Fruit fly (Drosophila melanogaster) whole organism, prepupa: ENCODE data around the gene CG10481.

Experiments
- Blimp-1 ChIP-seq: fragments of 200-800 bp; sonication (Bioruptor generic); optimal IDR thresholded peaks from 3 replicates; lab custom pipeline; 2017; ENCODE audit warnings: missing biosample characterization, missing genetic modification characterization, mild to moderate bottlenecking, moderate library complexity, missing genetic modification reagents
- CG32006 ChIP-seq: fragments of 200-800 bp; sonication (Bioruptor generic); optimal IDR thresholded peaks from 3 replicates; lab custom pipeline; 2017; ENCODE audit warnings: missing biosample characterization, mild to moderate bottlenecking, missing genetic modification characterization
- CG6792 ChIP-seq: fragments of 200-800 bp; sonication (Bioruptor generic); optimal IDR thresholded peaks from 3 replicates; lab custom pipeline; 2016; ENCODE audit warnings: missing biosample characterization, missing genetic modification characterization
- CG6854 ChIP-seq: fragments of 200-800 bp; sonication (Bioruptor generic); optimal IDR thresholded peaks from 2 replicates; lab custom pipeline; 2017; ENCODE audit warnings: missing biosample characterization, mild to moderate bottlenecking, missing genetic modification characterization
- CG8632 ChIP-seq: fragments of 200-800 bp; sonication (Bioruptor generic); optimal IDR thresholded peaks from 3 replicates; lab custom pipeline; 2016; ENCODE audit warnings: missing biosample characterization, missing genetic modification characterization
- CG9139 ChIP-seq: fragments of 200-800 bp; sonication (Bioruptor generic); optimal IDR thresholded peaks from 3 replicates; lab custom pipeline; 2017; ENCODE audit warnings: missing biosample characterization, mild to moderate bottlenecking, missing genetic modification characterization
- Eip75B ChIP-seq: fragments of 200-800 bp; sonication (Bioruptor generic); optimal IDR thresholded peaks from 3 replicates; lab custom pipeline; 2016; ENCODE audit warnings: missing biosample characterization, missing genetic modification characterization
- Ets21C ChIP-seq: fragments of 200-800 bp; sonication (Bioruptor generic); optimal IDR thresholded peaks from 3 replicates; lab custom pipeline; 2016; ENCODE audit warnings: missing biosample characterization, missing genetic modification characterization
- Hr39 ChIP-seq: fragments of 200-800 bp; sonication (Bioruptor generic); optimal IDR thresholded peaks from 2 replicates; lab custom pipeline; 2016; ENCODE audit warnings: missing biosample characterization, missing genetic modification characterization
- spab ChIP-seq: fragments of 200-800 bp; sonication (Bioruptor generic); optimal IDR thresholded peaks from 2 replicates; lab custom pipeline; 2017; ENCODE audit warnings: missing biosample characterization, mild to moderate bottlenecking, missing genetic modification characterization, missing genetic modification reagents

DNA sequence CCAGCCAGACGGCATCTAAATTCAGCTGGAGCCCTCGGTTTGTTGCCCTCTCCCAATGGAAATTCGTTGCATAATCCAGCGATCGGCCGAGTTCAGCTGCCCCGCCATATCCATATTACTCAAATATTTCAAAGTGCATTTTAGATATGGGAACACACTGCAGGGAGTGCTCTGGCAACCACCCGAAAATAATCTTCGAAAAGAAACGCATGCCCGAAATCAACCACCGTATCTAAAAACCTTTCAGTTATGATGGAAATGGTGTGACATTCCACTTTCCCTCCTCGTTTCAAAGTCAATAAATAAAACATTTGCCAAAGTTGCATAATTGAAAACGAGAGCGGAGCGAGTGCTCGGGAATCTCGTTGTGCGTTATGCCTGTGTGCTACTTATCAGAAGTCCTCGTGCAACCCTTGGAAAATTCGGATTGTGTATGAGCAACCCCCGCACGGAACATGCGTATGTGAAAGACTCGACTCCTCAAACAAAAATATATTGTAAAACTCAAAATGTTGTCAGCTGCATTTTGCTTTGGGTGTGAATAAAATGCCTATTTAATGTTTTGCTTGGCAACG is 10.4 kb upstream of the CG10481 start:
- no peak for TF ChIP-seq Eip75B (GFP tag; lab: Kevin White, UChicago)
- TF ChIP-seq Blimp-1 (GFP tag; lab: Kevin White, UChicago): no peak
- TF ChIP-seq CG6854: no peak
- TF ChIP-seq CG9139 (GFP tag; lab: Kevin White, UChicago): no peak
- no peak for TF ChIP-seq CG6792 (GFP tag; lab: Kevin White, UChicago)
- TF ChIP-seq spab (GFP tag; lab: Kevin White, UChicago): no peak
- no peak for TF ChIP-seq Hr39 (GFP tag; lab: Kevin White, UChicago)
- TF ChIP-seq Ets21C (GFP tag; lab: Kevin White, UChicago): no peak
- TF ChIP-seq CG8632 (GFP tag; lab: Kevin White, UChicago): no peak
- no peak for TF ChIP-seq CG32006 (GFP tag; lab: Kevin White, UChicago)
